Fruit fly (Drosophila melanogaster): Measurements from ENCODE around the gene CSN8.

CSN8 gene

DNA sequence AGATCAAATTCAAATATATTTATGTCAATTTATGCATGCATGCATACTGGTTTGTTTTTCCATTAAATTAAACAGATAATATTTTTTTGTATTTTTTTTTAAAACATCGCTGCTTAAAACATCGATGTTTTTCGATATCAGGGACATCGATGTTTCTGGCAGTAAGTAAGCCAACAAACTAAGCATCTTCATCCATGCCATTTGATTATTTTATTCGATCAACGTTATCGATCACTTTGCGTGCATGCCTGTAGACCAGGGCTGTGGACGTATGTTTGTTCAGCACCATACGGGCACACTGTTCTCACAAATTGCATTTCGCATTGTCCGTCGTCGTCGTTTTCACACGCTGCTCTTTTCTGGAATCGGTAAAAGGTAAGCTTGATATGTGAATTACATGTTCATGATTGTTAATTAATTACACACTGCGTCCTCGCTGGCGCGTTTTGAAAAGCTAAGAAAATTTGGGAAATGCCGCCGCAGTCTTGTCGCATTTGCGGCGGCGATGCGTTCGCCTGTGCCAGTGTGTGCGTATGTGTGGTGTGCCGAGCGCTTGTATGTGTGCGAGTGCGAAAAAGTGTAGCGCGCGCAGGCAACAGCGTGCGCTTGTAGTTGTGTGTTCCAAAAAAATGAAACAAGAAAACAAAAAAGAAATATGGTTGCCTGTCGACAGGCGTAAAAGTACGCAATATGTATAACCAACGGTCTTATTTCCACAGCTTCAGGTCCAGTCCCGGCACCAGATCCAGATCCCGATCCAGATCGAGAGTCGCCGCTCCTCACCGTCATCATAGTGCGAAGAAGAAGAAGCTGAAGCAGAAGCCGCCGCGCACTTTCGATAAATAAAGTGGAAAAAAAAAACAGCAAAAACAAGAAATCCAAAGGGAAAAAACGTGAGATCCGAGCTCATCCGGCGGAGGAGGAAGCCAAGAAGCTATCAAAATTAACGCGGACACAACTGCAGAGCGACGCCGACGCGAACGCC lies 38.9 kb downstream of the CSN8 start, which contains the start of gene emb (continued):
- peak; percentile 37; the same call in 1 of the 2 replicates for TF ChIP-seq CG11247 (GFP tag; IDR thresholded peaks at IDR 0.05)
- no peak for TF ChIP-seq CG11398 (GFP tag; optimal IDR thresholded peaks at IDR 0.05)
- peak; percentile 34 for TF ChIP-seq disco-r (GFP tag; optimal IDR thresholded peaks at IDR 0.05)
- TF ChIP-seq CG8290 (GFP tag; optimal IDR thresholded peaks at IDR 0.05), result peak; percentile 95
- peak in 1 of 2 experiments; percentile 93 for TF ChIP-seq CG8290 (tag; optimal IDR thresholded peaks at IDR 0.05)
- peak; percentile 4 for TF ChIP-seq CG8388 (GFP tag; optimal IDR thresholded peaks at IDR 0.05)
- TF ChIP-seq bsh (GFP tag; optimal IDR thresholded peaks at IDR 0.05), result peak; percentile 7 to 76
- TF ChIP-seq CG17912 (GFP tag; optimal IDR thresholded peaks at IDR 0.05), result no peak
- TF ChIP-seq Lhr (GFP tag; optimal IDR thresholded peaks at IDR 0.05), result peak; percentile 93
- TF ChIP-seq eyg (GFP tag; optimal IDR thresholded peaks at IDR 0.05), result peak; percentile 29
- TF ChIP-seq h (optimal IDR thresholded peaks at IDR 0.05), result no peak
- no peak for TF ChIP-seq lov (optimal IDR thresholded peaks at IDR 0.05)
- no peak for TF ChIP-seq lov (GFP tag; IDR thresholded peaks at IDR 0.05)
- peak; percentile 97 for TF ChIP-seq pzg (GFP tag; optimal IDR thresholded peaks at IDR 0.05)
- no peak for TF ChIP-seq stc (GFP tag; IDR thresholded peaks at IDR 0.05)
- TF ChIP-seq caup (GFP tag; optimal IDR thresholded peaks at IDR 0.05; ENCODE audit: severe bottlenecking), result peak; percentile 36
- TF ChIP-seq dm (GFP tag; optimal IDR thresholded peaks at IDR 0.05), result peak; percentile 83
- TF ChIP-seq Blimp-1 (GFP tag; optimal IDR thresholded peaks at IDR 0.05), result no peak
- no peak for TF ChIP-seq Lpt (GFP tag; optimal IDR thresholded peaks at IDR 0.05)
- no peak for TF ChIP-seq Awh (GFP tag; IDR thresholded peaks at IDR 0.05)
- TF ChIP-seq gsb-n (tag; optimal IDR thresholded peaks at IDR 0.05), result no peak
- peak; percentile 47 for TF ChIP-seq CG3995 (GFP tag; optimal IDR thresholded peaks at IDR 0.05)
- TF ChIP-seq Mes4 (GFP tag; optimal IDR thresholded peaks at IDR 0.05), result peak; percentile 40
- peak; percentile 52 for TF ChIP-seq CG12104 (GFP tag; optimal IDR thresholded peaks at IDR 0.05)
- TF ChIP-seq tna (GFP tag; IDR thresholded peaks at IDR 0.05; ENCODE audit: partially characterized antibody), result peak; percentile 99
- TF ChIP-seq cato (GFP tag; optimal IDR thresholded peaks at IDR 0.05; ENCODE audit: borderline replicate concordance), result peak; percentile 13
- TF ChIP-seq nerfin-2 (GFP tag; IDR thresholded peaks at IDR 0.05; ENCODE audit: partially characterized antibody), result peak; percentile 100
- peak; percentile 40 for TF ChIP-seq CG9609 (GFP tag; optimal IDR thresholded peaks at IDR 0.05)
- no peak for TF ChIP-seq CG17568 (GFP tag; optimal IDR thresholded peaks at IDR 0.05)
- peak; percentile 34 for TF ChIP-seq tin (GFP tag; optimal IDR thresholded peaks at IDR 0.05)
- TF ChIP-seq NK7.1 (GFP tag; optimal IDR thresholded peaks at IDR 0.05), result no peak
- TF ChIP-seq Dll (GFP tag; IDR thresholded peaks at IDR 0.05; ENCODE audit: partially characterized antibody), result peak; percentile 94
- no peak for TF ChIP-seq kni (GFP tag; optimal IDR thresholded peaks at IDR 0.05)
- TF ChIP-seq CG2199 (GFP tag; IDR thresholded peaks at IDR 0.05), result no peak
- TF ChIP-seq Xbp1 (GFP tag; optimal IDR thresholded peaks at IDR 0.05), result peak; percentile 45
- 0 out of 2 replicates have a peak, but pooled peaks have one; percentile 24 for TF ChIP-seq CG17328 (GFP tag; IDR thresholded peaks at IDR 0.05)
- peak; percentile 62 for TF ChIP-seq mam (GFP tag; optimal IDR thresholded peaks at IDR 0.05)
- peak in 1 of 3 experiments; percentile 38 for TF ChIP-seq lola (GFP tag; optimal IDR thresholded peaks at IDR 0.05)
- TF ChIP-seq unpg (GFP tag; optimal IDR thresholded peaks at IDR 0.05), result no peak
- no peak for TF ChIP-seq Usf (GFP tag; optimal IDR thresholded peaks at IDR 0.05)
- no peak for TF ChIP-seq CG7556 (GFP tag; optimal IDR thresholded peaks at IDR 0.05)
- no peak for TF ChIP-seq exex (tag; optimal IDR thresholded peaks at IDR 0.05)
- peak; percentile 71 for TF ChIP-seq CG30020 (tag; optimal IDR thresholded peaks at IDR 0.05)
- no peak for TF ChIP-seq CG6175 (GFP tag; IDR thresholded peaks at IDR 0.05)
- TF ChIP-seq bab2 (GFP tag; optimal IDR thresholded peaks at IDR 0.05), result peak; percentile 43
- TF ChIP-seq zen2 (GFP tag; IDR thresholded peaks at IDR 0.05; ENCODE audit: partially characterized antibody), result peak; percentile 93
- TF ChIP-seq CG13894 (tag; optimal IDR thresholded peaks at IDR 0.05), result no peak
- no peak for TF ChIP-seq gcm (GFP tag; optimal IDR thresholded peaks at IDR 0.05)

Data from whole organism, embryonic.